Fruit fly (Drosophila melanogaster): ENCODE measurements around the gene Fum3.

Fum3 gene

DNA sequence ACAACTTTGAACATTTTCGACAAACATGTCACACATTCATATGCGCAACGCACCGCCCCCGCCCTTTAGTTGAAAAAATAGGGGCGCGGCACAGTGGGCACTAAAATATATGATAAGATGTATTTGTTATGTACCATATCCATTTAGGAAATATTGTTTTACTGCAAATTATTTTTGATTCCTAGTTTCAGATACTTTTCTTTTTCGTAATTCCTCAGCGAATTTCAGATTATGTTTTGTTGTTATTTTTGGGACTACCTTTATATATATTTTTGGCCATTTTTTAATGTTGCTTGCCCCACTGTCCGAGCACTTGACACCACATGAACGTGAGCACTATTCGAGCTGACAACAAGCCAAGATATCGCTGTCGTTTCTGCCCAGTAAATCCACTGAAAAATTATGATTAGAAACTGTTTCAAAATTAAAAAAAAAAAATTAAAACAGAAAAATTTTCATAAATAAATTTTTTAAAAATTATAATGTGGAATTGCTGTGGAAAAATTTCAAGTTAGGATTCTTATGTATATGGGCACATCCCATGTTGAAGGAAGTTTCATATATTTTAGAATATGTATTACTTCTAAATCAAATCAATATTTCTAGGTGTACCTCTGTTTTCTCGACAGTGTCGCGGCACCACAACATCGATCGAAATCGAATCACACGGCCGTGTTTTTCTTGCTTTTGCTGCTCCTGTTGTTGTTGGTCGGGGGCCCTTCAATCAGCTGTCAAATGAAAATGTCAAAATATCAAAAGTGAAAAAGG, 48.2 kb downstream of the Fum3 start (continued):
- TF ChIP-seq Stat92E (GFP tag; optimal IDR thresholded peaks at IDR 0.05) (peak in 1 of 3 experiments; percentile 42), CG17328 (GFP tag; IDR thresholded peaks at IDR 0.05) (peak; percentile 80), CG12744 (GFP tag; optimal IDR thresholded peaks at IDR 0.05) (no peak), CG7839 (tag; optimal IDR thresholded peaks at IDR 0.05) (peak; percentile 94), ewg (GFP tag; optimal IDR thresholded peaks at IDR 0.05) (peak; percentile 62), sens (GFP tag) (peak; percentile 97), pum (GFP tag; optimal IDR thresholded peaks at IDR 0.05) (peak; percentile 75), fd102C (GFP tag; optimal IDR thresholded peaks at IDR 0.05) (peak; percentile 30), Hr39 (optimal IDR thresholded peaks at IDR 0.05) (no peak), Nf-YC (tag; optimal IDR thresholded peaks at IDR 0.05) (peak; percentile 83), CG12942 (GFP tag; optimal IDR thresholded peaks at IDR 0.05) (peak; percentile 60), fru (optimal IDR thresholded peaks at IDR 0.05) (no peak), CG2202 (tag; optimal IDR thresholded peaks at IDR 0.05) (peak; percentile 61), CG34376 (GFP tag; optimal IDR thresholded peaks at IDR 0.05) (peak; percentile 45), HLH3B (GFP tag; IDR thresholded peaks at IDR 0.05) (peak; percentile 86), sd (tag; optimal IDR thresholded peaks at IDR 0.05) (peak; percentile 55), CG8290 (GFP tag; optimal IDR thresholded peaks at IDR 0.05) (no peak), CG8290 (tag; optimal IDR thresholded peaks at IDR 0.05) (no peak), stwl (tag; optimal IDR thresholded peaks at IDR 0.05) (peak; percentile 60), CG17912 (GFP tag; optimal IDR thresholded peaks at IDR 0.05) (no peak), E2f2 (GFP tag; IDR thresholded peaks at IDR 0.05) (peak; percentile 73), Neu2 (GFP tag; optimal IDR thresholded peaks at IDR 0.05; ENCODE audit: borderline replicate concordance) (no peak), Dip3 (GFP tag; optimal IDR thresholded peaks at IDR 0.05) (no peak), CG4730 (GFP tag; IDR thresholded peaks at IDR 0.05) (peak; percentile 80), CG5180 (GFP tag; optimal IDR thresholded peaks at IDR 0.05) (peak; percentile 70), CG10959 (GFP tag; IDR thresholded peaks at IDR 0.05) (peak; percentile 89), Adf1 (GFP tag; IDR thresholded peaks at IDR 0.05) (peak; percentile 72), Atf3 (GFP tag; optimal IDR thresholded peaks at IDR 0.05) (peak; percentile 49), HHEX (GFP tag; optimal IDR thresholded peaks at IDR 0.05) (peak; percentile 77), kah (GFP tag; optimal IDR thresholded peaks at IDR 0.05) (peak; percentile 75), inv (GFP tag; IDR thresholded peaks at IDR 0.05; ENCODE audit: partially characterized antibody) (peak; percentile 44; the same call in 1 of the 2 replicates), pho (GFP tag; optimal IDR thresholded peaks at IDR 0.05) (peak; percentile 25), hkb (optimal IDR thresholded peaks at IDR 0.05) (no peak), hkb (GFP tag; IDR thresholded peaks at IDR 0.05) (peak; percentile 93), wdn (GFP tag; IDR thresholded peaks at IDR 0.05) (0 out of 2 replicates have a peak, but pooled peaks have one; percentile 14), CG11398 (GFP tag; optimal IDR thresholded peaks at IDR 0.05) (no peak), CG13424 (tag; optimal IDR thresholded peaks at IDR 0.05) (peak; percentile 92), unpg (GFP tag; optimal IDR thresholded peaks at IDR 0.05) (peak; percentile 92), Hr51 (GFP tag; optimal IDR thresholded peaks at IDR 0.05) (peak; percentile 44 to 91), CTCF (GFP tag; optimal IDR thresholded peaks at IDR 0.05) (peak; percentile 46), rib (GFP tag; IDR thresholded peaks at IDR 0.05) (0 out of 2 replicates have a peak, but pooled peaks have one; percentile 41), Sox100B (GFP tag; optimal IDR thresholded peaks at IDR 0.05) (peak; percentile 91), CG15269 (tag; optimal IDR thresholded peaks at IDR 0.05) (peak; percentile 89), CG12155 (GFP tag; optimal IDR thresholded peaks at IDR 0.05) (peak; percentile 53), zen2 (GFP tag; IDR thresholded peaks at IDR 0.05; ENCODE audit: partially characterized antibody) (no peak), ERR (GFP tag; optimal IDR thresholded peaks at IDR 0.05) (peak; percentile 38), Optix (GFP tag; IDR thresholded peaks at IDR 0.05) (peak; percentile 65; the same call in 2 of the 3 replicates), crp (GFP tag; optimal IDR thresholded peaks at IDR 0.05) (peak in 1 of 2 experiments; percentile 50), nerfin-1 (tag; optimal IDR thresholded peaks at IDR 0.05) (peak; percentile 88), ap (GFP tag; IDR thresholded peaks at IDR 0.05) (peak; percentile 62)

Measured in whole organism, embryonic.